Fruit fly (Drosophila melanogaster): ENCODE results near the gene Uxs.

Gene Uxs

DNA sequence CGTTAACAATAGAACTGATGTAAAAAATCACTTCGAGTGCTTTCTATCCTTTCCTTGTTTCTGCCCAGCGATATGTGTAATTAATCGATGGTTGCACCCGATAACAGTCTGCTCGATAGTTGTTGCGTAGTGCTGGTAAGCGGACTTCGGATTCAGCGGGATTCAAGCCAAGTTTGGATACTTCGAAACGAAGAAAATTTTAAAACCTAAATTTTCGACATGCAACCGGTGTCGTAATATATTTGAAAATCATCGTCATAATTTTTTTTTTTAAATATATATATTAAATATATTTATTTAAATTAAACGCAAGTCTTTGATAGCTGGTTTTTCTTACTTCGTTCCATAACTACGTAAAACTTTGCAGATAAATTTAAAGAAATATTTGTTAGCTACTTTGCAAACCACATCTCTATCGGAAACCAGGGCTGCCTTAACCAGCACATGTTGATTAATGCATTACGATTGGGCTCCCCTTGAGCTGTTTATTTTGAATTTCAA is 17.1 kb downstream of the Uxs start, which contains the start of the genes UbcE2M and Dhps (continued):
- TF ChIP-seq Abd-B (GFP tag; optimal IDR thresholded peaks at IDR 0.05) (peak; percentile 87), Side (GFP tag; optimal IDR thresholded peaks at IDR 0.05) (no peak), MESR4 (GFP tag; optimal IDR thresholded peaks at IDR 0.05) (no peak), CG11456 (GFP tag; IDR thresholded peaks at IDR 0.05) (peak; percentile 80), CG34224 (GFP tag; IDR thresholded peaks at IDR 0.05; ENCODE audit: partially characterized antibody) (peak; percentile 59), CG1024 (GFP tag; IDR thresholded peaks at IDR 0.05) (no peak), CG4707 (GFP tag; optimal IDR thresholded peaks at IDR 0.05) (no peak), CG18619 (GFP tag; optimal IDR thresholded peaks at IDR 0.05) (peak; percentile 79), chif (GFP tag; optimal IDR thresholded peaks at IDR 0.05) (peak in 1 of 2 experiments; percentile 29), lmd (GFP tag; IDR thresholded peaks at IDR 0.05) (peak; percentile 61), rib (GFP tag; IDR thresholded peaks at IDR 0.05) (no peak), CG2116 (GFP tag; optimal IDR thresholded peaks at IDR 0.05) (peak; percentile 83), lilli (GFP tag; optimal IDR thresholded peaks at IDR 0.05) (peak; percentile 66), wor (GFP tag; IDR thresholded peaks at IDR 0.05) (peak; percentile 27; the same call in 1 of the 2 replicates), CG30431 (GFP tag; optimal IDR thresholded peaks at IDR 0.05) (peak; percentile 61), ERR (GFP tag; optimal IDR thresholded peaks at IDR 0.05) (no peak), Rx (GFP tag; IDR thresholded peaks at IDR 0.05) (no peak), CG10431 (GFP tag; optimal IDR thresholded peaks at IDR 0.05) (peak; percentile 48), pfk (GFP tag; optimal IDR thresholded peaks at IDR 0.05) (no peak), Sin3A (optimal IDR thresholded peaks at IDR 0.05) (peak; percentile 41), toy (GFP tag; IDR thresholded peaks at IDR 0.05) (no peak), Fer1 (GFP tag; optimal IDR thresholded peaks at IDR 0.05) (peak; percentile 78), D (optimal IDR thresholded peaks at IDR 0.05) (no peak), D (GFP tag; optimal IDR thresholded peaks at IDR 0.05) (peak; percentile 52), HLH3B (GFP tag; IDR thresholded peaks at IDR 0.05) (peak; percentile 56; the same call in 1 of the 2 replicates), abd-A (tag; optimal IDR thresholded peaks at IDR 0.05) (no peak), Hand (GFP tag; optimal IDR thresholded peaks at IDR 0.05) (peak; percentile 19), CG30020 (tag; optimal IDR thresholded peaks at IDR 0.05) (peak; percentile 78), pum (GFP tag; optimal IDR thresholded peaks at IDR 0.05) (peak; percentile 38), vnd (GFP tag; IDR thresholded peaks at IDR 0.05; ENCODE audit: partially characterized antibody) (peak; percentile 67), Oaz (GFP tag; IDR thresholded peaks at IDR 0.05) (no peak; the same call in 1 of the 2 replicates), row (GFP tag; IDR thresholded peaks at IDR 0.05) (peak; percentile 93), Rfx (GFP tag; IDR thresholded peaks at IDR 0.05) (peak; percentile 87), shn (GFP tag; optimal IDR thresholded peaks at IDR 0.05) (peak; percentile 24), trh (GFP tag; optimal IDR thresholded peaks at IDR 0.05) (peak; percentile 42), CG2712 (tag; optimal IDR thresholded peaks at IDR 0.05) (peak; percentile 75), CG18262 (tag; optimal IDR thresholded peaks at IDR 0.05) (peak; percentile 65), kah (GFP tag; optimal IDR thresholded peaks at IDR 0.05) (peak; percentile 68), sens-2 (GFP tag; IDR thresholded peaks at IDR 0.05) (0 out of 2 replicates have a peak, but pooled peaks have one; percentile 32), CG9215 (GFP tag; IDR thresholded peaks at IDR 0.05) (peak; percentile 85), stwl (tag; optimal IDR thresholded peaks at IDR 0.05) (peak; percentile 81), Chrac-16 (GFP tag; optimal IDR thresholded peaks at IDR 0.05) (peak; percentile 67), her (GFP tag; optimal IDR thresholded peaks at IDR 0.05) (no peak), HHEX (GFP tag; optimal IDR thresholded peaks at IDR 0.05) (peak; percentile 65), H2.0 (GFP tag; IDR thresholded peaks at IDR 0.05) (peak; percentile 54), Xbp1 (GFP tag; optimal IDR thresholded peaks at IDR 0.05) (peak; percentile 77), dpn (GFP tag; optimal IDR thresholded peaks at IDR 0.05) (peak; percentile 66), Scr (GFP tag; IDR thresholded peaks at IDR 0.05; ENCODE audit: partially characterized antibody) (peak; percentile 80), CG10209 (GFP tag; optimal IDR thresholded peaks at IDR 0.05) (peak; percentile 83), CG17186 (GFP tag; optimal IDR thresholded peaks at IDR 0.05) (peak; percentile 25), HLH54F (GFP tag; optimal IDR thresholded peaks at IDR 0.05) (peak; percentile 56)

All from whole organism, embryonic.